Worm (Caenorhabditis elegans) whole organism, L3 larva: Measurements from ENCODE around the gene hmg-5.

ENCODE experiments used
- R02D3.7 ChIP-seq: fragments of 150-350 bp; optimal IDR thresholded peaks from 2 replicates; lab custom pipeline; 2014; ENCODE audit warnings: missing biosample characterization, missing genetic modification characterization
- ZK546.5 ChIP-seq: sonication (generic microtip); optimal IDR thresholded peaks from 2 replicates; lab custom pipeline; 2017; ENCODE audit warnings: missing biosample characterization, missing genetic modification characterization
- aly-2 ChIP-seq: fragments of 150-350 bp; optimal IDR thresholded peaks from 2 replicates; lab custom pipeline; 2014; ENCODE audit warnings: missing biosample characterization, missing genetic modification characterization
- ceh-28 ChIP-seq: fragments of 150-350 bp; optimal IDR thresholded peaks from 2 replicates; lab custom pipeline; 2014; ENCODE audit warnings: missing biosample characterization, missing genetic modification reagents, missing genetic modification characterization
- ceh-82 ChIP-seq: fragments of 150-350 bp; optimal IDR thresholded peaks from 2 replicates; lab custom pipeline; 2014; ENCODE audit warnings: missing biosample characterization, missing genetic modification characterization
- daf-12 ChIP-seq: fragments of 150-350 bp; optimal IDR thresholded peaks from 2 replicates; lab custom pipeline; 2014; ENCODE audit warnings: missing biosample characterization, missing genetic modification reagents, missing genetic modification characterization
- egl-5 ChIP-seq: fragments of 150-350 bp; optimal IDR thresholded peaks from 2 replicates; lab custom pipeline; 2017; ENCODE audit warnings: missing biosample characterization, missing genetic modification reagents, missing genetic modification characterization, inconsistent platforms
- elt-1 ChIP-seq: fragments of 150-350 bp; optimal IDR thresholded peaks from 2 replicates; lab custom pipeline; 2014; ENCODE audit warnings: missing biosample characterization, missing genetic modification characterization
- elt-2 ChIP-seq: sonication (generic microtip); optimal IDR thresholded peaks from 2 replicates; lab custom pipeline; 2016; ENCODE audit warnings: missing genetic modification reagents, mild to moderate bottlenecking, missing genetic modification characterization, missing compliant biosample characterization
- eor-1 ChIP-seq, 2 experiments: fragments of 150-350 bp; optimal IDR thresholded peaks; 2 replicates each; lab custom pipeline; 2014 to 2018; ENCODE audit warnings: missing biosample characterization in 2 of 2, missing genetic modification characterization in 2 of 2
- fkh-10 ChIP-seq: sonication (generic microtip); optimal IDR thresholded peaks from 2 replicates; lab custom pipeline; 2017; ENCODE audit warnings: missing biosample characterization, missing genetic modification reagents, missing genetic modification characterization
- hmg-11 ChIP-seq: sonication (generic microtip); optimal IDR thresholded peaks from 2 replicates; lab custom pipeline; 2016; ENCODE audit warnings: missing genetic modification characterization, missing compliant biosample characterization
- jun-1 ChIP-seq: fragments of 150-350 bp; optimal IDR thresholded peaks from 2 replicates; lab custom pipeline; 2014; ENCODE audit warnings: missing biosample characterization, missing genetic modification reagents, missing genetic modification characterization
- lin-15B ChIP-seq: fragments of 150-350 bp; optimal IDR thresholded peaks from 2 replicates; lab custom pipeline; 2014; ENCODE audit warnings: missing biosample characterization, missing genetic modification characterization
- lin-39 ChIP-seq: fragments of 150-350 bp; optimal IDR thresholded peaks from 2 replicates; lab custom pipeline; 2018; ENCODE audit warnings: missing biosample characterization, missing genetic modification reagents, missing genetic modification characterization
- lsy-12 ChIP-seq: sonication (generic microtip); optimal IDR thresholded peaks from 2 replicates; lab custom pipeline; 2016; ENCODE audit warnings: mild to moderate bottlenecking, missing genetic modification characterization, missing compliant biosample characterization
- mml-1 ChIP-seq: fragments of 150-350 bp; sonication (generic microtip); optimal IDR thresholded peaks from 3 replicates; lab custom pipeline; 2014; ENCODE audit warnings: missing biosample characterization, missing genetic modification characterization
- nfya-1 ChIP-seq: sonication (generic microtip); optimal IDR thresholded peaks from 2 replicates; lab custom pipeline; 2017; ENCODE audit warnings: missing genetic modification characterization, mild to moderate bottlenecking, missing compliant biosample characterization, antibody characterized with exemption, moderate library complexity; ENCODE audit not compliant: insufficient read depth
- nhr-11 ChIP-seq: fragments of 150-350 bp; optimal IDR thresholded peaks from 2 replicates; lab custom pipeline; 2014; ENCODE audit warnings: missing biosample characterization, missing genetic modification characterization
- nhr-12 ChIP-seq: fragments of 150-350 bp; optimal IDR thresholded peaks from 2 replicates; lab custom pipeline; 2014; ENCODE audit warnings: missing biosample characterization, missing genetic modification characterization
- nhr-23 ChIP-seq: fragments of 150-350 bp; optimal IDR thresholded peaks from 2 replicates; lab custom pipeline; 2014; ENCODE audit warnings: missing biosample characterization, missing genetic modification reagents, missing genetic modification characterization
- nhr-25 ChIP-seq: sonication (generic microtip); optimal IDR thresholded peaks from 2 replicates; lab custom pipeline; 2017; ENCODE audit warnings: missing biosample characterization, missing genetic modification characterization
- nhr-28 ChIP-seq: fragments of 150-350 bp; optimal IDR thresholded peaks from 2 replicates; lab custom pipeline; 2014; ENCODE audit warnings: missing biosample characterization, missing genetic modification characterization
- nhr-76 ChIP-seq: fragments of 150-350 bp; sonication (generic microtip); optimal IDR thresholded peaks from 5 replicates; lab custom pipeline; 2014; ENCODE audit warnings: missing biosample characterization, missing genetic modification characterization
- pha-4 ChIP-seq: fragments of 150-350 bp; optimal IDR thresholded peaks from 2 replicates; lab custom pipeline; 2014; ENCODE audit warnings: missing biosample characterization, missing genetic modification reagents, missing genetic modification characterization
- pqm-1 ChIP-seq: fragments of 150-350 bp; optimal IDR thresholded peaks from 2 replicates; lab custom pipeline; 2017; ENCODE audit warnings: missing biosample characterization, missing genetic modification characterization, inconsistent platforms
- sea-2 ChIP-seq: fragments of 150-350 bp; sonication (generic microtip); optimal IDR thresholded peaks from 4 replicates; lab custom pipeline; 2014; ENCODE audit warnings: missing biosample characterization, missing genetic modification reagents, missing genetic modification characterization
- skn-1 ChIP-seq: fragments of 150-350 bp; optimal IDR thresholded peaks from 2 replicates; lab custom pipeline; 2014; ENCODE audit warnings: missing biosample characterization, missing genetic modification characterization
- snpc-4 ChIP-seq: fragments of 150-350 bp; optimal IDR thresholded peaks from 2 replicates; lab custom pipeline; 2014; ENCODE audit warnings: missing biosample characterization, missing genetic modification characterization
- tbx-2 ChIP-seq: sonication (generic microtip); optimal IDR thresholded peaks from 2 replicates; lab custom pipeline; 2016; ENCODE audit warnings: mild to moderate bottlenecking, missing genetic modification characterization, missing compliant biosample characterization
- unc-39 ChIP-seq: sonication (generic microtip); optimal IDR thresholded peaks from 4 replicates; lab custom pipeline; 2017; ENCODE audit warnings: missing biosample characterization, missing genetic modification characterization
- zag-1 ChIP-seq: fragments of 150-350 bp; optimal IDR thresholded peaks from 2 replicates; lab custom pipeline; 2014; ENCODE audit warnings: missing biosample characterization, missing genetic modification characterization
- ztf-11 ChIP-seq: fragments of 150-350 bp; optimal IDR thresholded peaks from 2 replicates; lab custom pipeline; 2014; ENCODE audit warnings: missing biosample characterization, missing genetic modification characterization
- ztf-4 ChIP-seq: fragments of 150-350 bp; optimal IDR thresholded peaks from 2 replicates; lab custom pipeline; 2014; ENCODE audit warnings: missing biosample characterization, missing genetic modification characterization

hmg-5 gene

DNA sequence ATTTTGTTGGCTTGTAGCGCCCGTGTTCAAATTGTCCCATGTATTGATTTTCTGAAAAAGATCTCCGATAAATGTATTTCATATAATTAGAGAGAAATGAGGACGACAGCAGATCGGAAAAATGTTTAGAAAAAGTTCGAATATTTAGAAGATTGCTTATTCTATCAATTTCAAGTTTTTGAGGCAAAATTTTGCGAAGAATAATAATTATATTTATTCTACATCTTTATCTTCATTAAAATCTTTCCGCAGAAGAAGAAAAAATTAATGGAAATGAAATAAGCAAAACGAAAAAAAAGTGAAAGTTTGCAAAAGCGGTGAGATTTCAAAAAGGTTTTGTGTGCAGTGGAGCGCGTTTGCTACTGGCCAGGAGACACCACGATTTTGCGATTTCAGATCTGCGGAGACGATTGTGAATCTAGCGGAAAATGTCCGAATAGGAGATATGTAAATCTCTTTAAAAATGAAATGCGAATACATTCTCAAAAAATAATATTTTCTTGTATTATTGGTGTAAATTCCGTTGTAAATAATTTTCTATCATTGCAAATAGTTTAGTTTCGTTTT lies 8.3 kb upstream of the hmg-5 start, which contains the start of gene nrde-4 (continued):
- no peak for TF ChIP-seq nhr-76 (tag; lab: Kevin White, UChicago)
- no peak for TF ChIP-seq ceh-82 (tag; lab: Kevin White, UChicago)
- TF ChIP-seq skn-1 (tag; lab: Kevin White, UChicago): peak; percentile 21
- TF ChIP-seq nhr-11 (tag; lab: Kevin White, UChicago): no peak
- TF ChIP-seq nhr-28 (tag; lab: Kevin White, UChicago): no peak
- no peak for TF ChIP-seq sea-2 (GFP tag; lab: Kevin White, UChicago)
- peak; percentile 27 for TF ChIP-seq pqm-1 (tag; lab: Kevin White, UChicago)
- no peak for TF ChIP-seq aly-2
- TF ChIP-seq nhr-12 (tag; lab: Kevin White, UChicago): no peak
- TF ChIP-seq ztf-4 (tag; lab: Kevin White, UChicago): no peak
- TF ChIP-seq lin-39 (tag; lab: Kevin White, UChicago): peak; percentile 69
- TF ChIP-seq ztf-11 (tag; lab: Kevin White, UChicago): no peak
- no peak for TF ChIP-seq mml-1 (tag; lab: Kevin White, UChicago)
- TF ChIP-seq tbx-2: no peak
- peak; percentile 30 for TF ChIP-seq R02D3.7 (tag; lab: Kevin White, UChicago)
- peak; percentile 77 for TF ChIP-seq nhr-23 (tag; lab: Kevin White, UChicago)
- TF ChIP-seq, all 47 proteins: peak for 15

DNA sequence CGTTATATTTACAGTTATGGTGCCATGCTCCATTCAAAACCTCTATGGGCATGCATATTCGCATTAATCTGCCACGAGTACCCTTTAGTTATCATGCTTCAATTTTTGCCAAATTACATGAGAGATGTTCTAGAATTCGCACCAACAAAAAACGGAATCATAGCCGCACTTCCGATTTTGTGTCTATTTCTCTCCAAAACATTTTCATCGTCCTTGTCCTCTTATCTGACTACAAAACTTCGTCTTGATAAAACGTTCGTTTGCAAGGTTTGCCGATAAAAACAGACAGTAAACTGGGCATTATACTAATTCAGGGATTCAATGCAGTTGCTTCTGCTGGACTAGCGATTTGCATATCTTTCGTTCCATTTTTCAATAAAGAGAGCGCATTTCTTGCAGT lies 7.2 kb upstream of the hmg-5 start:
- no peak for TF ChIP-seq lsy-12 (tag; lab: Kevin White, UChicago)
- peak; percentile 38 for TF ChIP-seq elt-2 (tag; lab: Kevin White, UChicago)

DNA sequence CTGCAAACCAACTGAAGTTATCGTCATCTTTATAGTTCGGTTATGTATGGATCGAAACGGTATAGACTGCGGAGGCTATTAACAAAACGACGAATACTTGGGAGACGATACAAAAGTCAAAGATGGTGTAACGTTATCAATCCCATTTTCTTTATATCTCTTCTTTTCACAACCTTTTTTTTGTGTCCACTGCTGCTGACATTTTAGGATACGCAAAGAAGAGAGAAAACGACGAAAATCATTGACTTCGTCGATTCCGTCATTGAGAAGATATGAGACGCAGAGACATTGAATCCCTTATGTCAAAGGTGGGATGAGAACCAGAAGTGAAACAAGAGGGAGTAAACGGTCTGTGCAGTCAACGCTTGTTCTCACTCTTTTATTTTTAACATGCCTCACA lies 5.1 kb upstream of the hmg-5 start, which contains the start of gene cima-1:
TSS of gene cima-1 (plus strand) at position 340 of the 400 bp plus-strand sequence.
- TF ChIP-seq snpc-4 (tag; lab: Kevin White, UChicago) (no peak), nhr-76 (tag; lab: Kevin White, UChicago) (no peak), nhr-25 (peak; percentile 12), pha-4 (tag; lab: Kevin White, UChicago) (no peak), elt-2 (tag; lab: Kevin White, UChicago) (no peak), nhr-23 (tag; lab: Kevin White, UChicago) (peak; percentile 13)
- TF ChIP-seq, all 47 proteins: peak for 2

DNA sequence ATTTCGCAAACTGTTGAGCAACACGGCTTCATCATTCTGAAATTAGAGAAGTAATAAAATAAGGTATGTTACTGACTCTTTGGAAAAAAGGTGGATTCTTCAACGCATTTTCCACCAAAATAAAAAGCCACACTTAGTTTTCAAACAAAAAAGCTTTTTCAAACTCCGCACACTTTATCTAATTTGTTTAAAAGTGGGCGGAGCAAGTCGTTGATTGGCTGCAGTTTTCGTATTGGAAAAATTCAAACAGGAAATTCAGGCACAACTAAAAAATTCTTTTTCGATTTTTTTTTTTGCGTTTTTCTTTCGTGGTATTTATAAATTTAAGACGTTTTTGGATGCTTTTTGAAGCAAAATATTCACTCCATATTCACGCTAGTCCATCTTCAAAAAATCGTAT lies 4.4 kb upstream of the hmg-5 start:
- no peak for TF ChIP-seq lin-39 (tag; lab: Kevin White, UChicago)
- TF ChIP-seq nfya-1 (tag; lab: Kevin White, UChicago): peak; percentile 69
- TF ChIP-seq fkh-10 (GFP tag; lab: Kevin White, UChicago): no peak

DNA sequence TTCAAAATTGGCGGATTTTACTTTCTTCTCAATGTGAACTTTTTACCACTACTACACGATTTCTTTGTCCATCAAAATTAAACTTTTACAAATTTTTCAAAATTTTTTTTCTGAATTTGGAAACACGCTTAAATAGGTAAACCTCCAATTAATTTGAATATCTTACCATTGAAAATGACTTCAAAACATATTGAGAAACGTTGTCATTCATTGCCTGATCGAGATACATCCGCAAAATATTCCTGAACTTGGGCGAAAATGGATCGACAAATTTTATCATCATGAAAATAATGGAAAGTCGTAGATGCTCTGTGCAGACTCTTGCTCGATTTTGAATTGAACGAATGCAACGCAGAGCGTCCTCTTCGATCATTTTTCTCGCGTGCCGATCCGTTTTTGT lies 842 bp upstream of the hmg-5 start:
- TF ChIP-seq hmg-11: no peak
- TF ChIP-seq snpc-4 (tag; lab: Kevin White, UChicago): no peak
- TF ChIP-seq ZK546.5 (tag; lab: Kevin White, UChicago): no peak
- no peak for TF ChIP-seq unc-39 (tag; lab: Kevin White, UChicago)
- no peak for TF ChIP-seq tbx-2

DNA sequence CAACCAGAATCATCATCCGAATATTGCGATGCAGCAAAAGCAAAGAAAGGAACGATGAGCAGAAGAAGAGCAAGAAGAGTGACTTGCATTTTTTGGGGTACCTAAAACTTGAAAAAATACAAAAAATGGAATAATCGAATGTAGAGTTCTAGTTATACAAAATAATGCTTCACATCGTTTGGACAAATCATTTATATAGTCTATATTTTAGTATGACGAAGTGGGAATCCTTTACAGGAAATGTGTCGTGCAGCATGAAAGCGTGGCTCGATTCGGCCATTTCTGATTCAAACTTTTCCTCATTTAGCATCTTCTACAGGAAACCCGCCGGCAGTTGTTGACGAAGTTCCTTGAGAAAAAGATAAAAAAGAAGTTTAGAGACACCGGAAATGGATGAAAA lies 3.0 kb downstream of the hmg-5 start, which contains the start of gene nlp-20:
TSS of gene nlp-20 (minus strand) at position 101 of the 400 bp plus-strand sequence.
- TF ChIP-seq pqm-1 (tag; lab: Kevin White, UChicago) (no peak), unc-39 (tag; lab: Kevin White, UChicago) (no peak), jun-1 (tag; lab: Kevin White, UChicago) (no peak), eor-1 (tag; optimal IDR thresholded peaks at IDR 0.05; lab: Kevin White, UChicago) (no peak), zag-1 (no peak)

DNA sequence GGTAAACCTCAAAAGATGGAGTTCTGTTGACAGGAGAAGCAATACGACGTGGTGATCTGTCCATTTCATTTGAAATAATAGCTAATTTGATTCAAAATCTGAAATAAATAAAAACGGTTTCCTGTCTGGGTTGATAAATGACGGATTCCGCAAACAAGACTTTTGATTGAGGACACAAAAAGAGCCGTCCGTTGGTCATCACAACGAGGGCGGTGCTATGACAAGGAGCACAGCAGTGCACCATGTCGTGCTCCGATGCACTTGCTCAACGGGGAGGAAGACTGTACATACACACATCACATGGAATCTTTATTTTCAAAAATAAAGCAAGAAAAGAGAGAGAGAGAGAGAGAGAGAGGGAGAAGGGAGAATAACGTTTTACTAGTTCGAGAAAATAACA lies 4.3 kb downstream of the hmg-5 start, which contains the start of gene nep-16:
TSS of gene nep-16 (minus strand) at position 101 of the 400 bp plus-strand sequence.
- TF ChIP-seq nhr-25 (no peak), elt-2 (tag; lab: Kevin White, UChicago) (no peak), nhr-28 (tag; lab: Kevin White, UChicago) (no peak), lsy-12 (tag; lab: Kevin White, UChicago) (no peak), elt-1 (tag; lab: Kevin White, UChicago) (no peak), R02D3.7 (tag; lab: Kevin White, UChicago) (no peak), daf-12 (tag; lab: Kevin White, UChicago) (no peak), pha-4 (tag; lab: Kevin White, UChicago) (no peak), nhr-76 (tag; lab: Kevin White, UChicago) (no peak), unc-39 (tag; lab: Kevin White, UChicago) (no peak), egl-5 (tag; lab: Kevin White, UChicago) (no peak), ceh-28 (no peak), nfya-1 (tag; lab: Kevin White, UChicago) (no peak), lin-15B (no peak)
